Worm (Caenorhabditis elegans) whole organism, mixed stage, embryonic: ENCODE measurements around the gene emb-8.

Experiments used
- bed-3 ChIP-seq: fragments of 200-800 bp; sonication (Bioruptor generic); optimal IDR thresholded peaks from 3 replicates; lab custom pipeline; 2018; ENCODE audit warnings: mild to moderate bottlenecking, missing genetic modification characterization, moderate library complexity, missing compliant biosample characterization
- ceh-43 ChIP-seq: fragments of 200-800 bp; sonication (Bioruptor generic); optimal IDR thresholded peaks from 2 replicates; lab custom pipeline; 2018; ENCODE audit warnings: mild to moderate bottlenecking, missing genetic modification characterization, moderate library complexity, missing compliant biosample characterization
- lin-13 ChIP-seq: fragments of 150-350 bp; optimal IDR thresholded peaks from 2 replicates; lab custom pipeline; 2014; ENCODE audit warnings: missing biosample characterization, missing genetic modification characterization
- unc-62 ChIP-seq: fragments of 150-350 bp; optimal IDR thresholded peaks from 2 replicates; lab custom pipeline; 2014; ENCODE audit warnings: missing biosample characterization, missing genetic modification reagents, missing genetic modification characterization

DNA sequence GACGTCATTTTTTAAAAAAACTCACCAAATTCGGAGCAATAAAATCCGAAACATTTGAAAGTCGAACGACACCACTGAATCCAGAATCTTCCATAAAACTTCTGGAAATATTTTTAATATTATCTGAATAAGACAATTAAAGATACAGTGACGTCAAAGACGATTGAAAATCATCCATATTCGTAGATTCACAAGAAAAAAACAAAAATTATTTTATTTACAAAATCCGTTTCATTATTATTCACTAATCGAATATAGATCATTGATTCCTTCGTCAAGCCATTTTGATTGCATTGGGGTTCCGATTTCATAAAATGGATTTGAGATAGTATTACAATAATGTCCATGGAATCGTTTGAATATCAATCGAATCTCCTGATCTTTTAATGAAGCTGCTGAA lies 40.8 kb downstream of the emb-8 start, which contains the start of gene oxy-4:
- TF ChIP-seq ceh-43 (GFP tag; lab: Kevin White, UChicago) (no peak), unc-62 (GFP tag; lab: Kevin White, UChicago) (no peak), lin-13 (tag; lab: Kevin White, UChicago) (no peak), bed-3 (GFP tag; lab: Kevin White, UChicago) (no peak)
